Fruit fly (Drosophila melanogaster) whole organism, embryonic: Measurements from ENCODE around the gene ct.

Experiments
- Antp ChIP-seq: fragments of 200-800 bp; sonication (Bioruptor generic); optimal IDR thresholded peaks from 3 replicates; lab custom pipeline; 2016; ENCODE audit warnings: missing biosample characterization, missing genetic modification characterization
- CG10274 ChIP-seq: fragments of 200-800 bp; sonication (Bioruptor generic); optimal IDR thresholded peaks from 3 replicates; lab custom pipeline; 2017; ENCODE audit warnings: missing biosample characterization, mild to moderate bottlenecking, missing genetic modification characterization
- CG11085 ChIP-seq: fragments of 200-800 bp; sonication (Bioruptor generic); IDR thresholded peaks from 2 replicates; pipeline ENCODE4 v1.3.6; 2022; ENCODE audit warnings: missing biosample characterization, missing genetic modification characterization
- CG11093 ChIP-seq: fragments of 200-800 bp; sonication (Bioruptor generic); IDR thresholded peaks from 3 replicates; pipeline ENCODE4 v1.3.6; 2022; ENCODE audit warnings: missing biosample characterization, missing genetic modification characterization
- CG11560 ChIP-seq: fragments of 200-800 bp; sonication (Bioruptor generic); IDR thresholded peaks from 3 replicates; pipeline ENCODE4 v1.3.6; 2022; ENCODE audit warnings: missing biosample characterization, missing genetic modification characterization
- CG12104 ChIP-seq: fragments of 200-800 bp; sonication (Bioruptor generic); optimal IDR thresholded peaks from 3 replicates; lab custom pipeline; 2016; ENCODE audit warnings: missing biosample characterization, missing genetic modification characterization
- CG12236 ChIP-seq: fragments of 200-800 bp; sonication (Bioruptor generic); optimal IDR thresholded peaks from 2 replicates; lab custom pipeline; 2016; ENCODE audit warnings: missing biosample characterization, missing genetic modification characterization
- CG12659 ChIP-seq: fragments of 200-800 bp; sonication (Bioruptor generic); optimal IDR thresholded peaks from 3 replicates; lab custom pipeline; 2017; ENCODE audit warnings: mild to moderate bottlenecking, missing biosample characterization, missing genetic modification reagents, missing genetic modification characterization
- CG13123 ChIP-seq: fragments of 200-800 bp; sonication (Bioruptor generic); optimal IDR thresholded peaks from 2 replicates; lab custom pipeline; 2016; ENCODE audit warnings: missing biosample characterization, missing genetic modification characterization
- CG13424 ChIP-seq: fragments of 200-800 bp; sonication (Bioruptor generic); optimal IDR thresholded peaks from 2 replicates; lab custom pipeline; 2019; ENCODE audit warnings: missing biosample characterization, mild to moderate bottlenecking, missing genetic modification characterization, moderate library complexity
- CG15269 ChIP-seq: fragments of 200-800 bp; sonication (Bioruptor generic); optimal IDR thresholded peaks from 2 replicates; lab custom pipeline; 2018; ENCODE audit warnings: missing biosample characterization, mild to moderate bottlenecking, missing genetic modification characterization, moderate library complexity
- CG15479 ChIP-seq: fragments of 200-800 bp; sonication (Bioruptor generic); optimal IDR thresholded peaks from 3 replicates; lab custom pipeline; 2019; ENCODE audit warnings: missing biosample characterization, mild to moderate bottlenecking, missing genetic modification characterization, moderate library complexity
- CG15514 ChIP-seq: fragments of 200-800 bp; sonication (Bioruptor generic); optimal IDR thresholded peaks from 3 replicates; lab custom pipeline; 2017; ENCODE audit warnings: missing biosample characterization, missing genetic modification characterization, mild to moderate bottlenecking, moderate library complexity, missing genetic modification reagents
- CG17612 ChIP-seq: fragments of 200-800 bp; sonication (Bioruptor generic); IDR thresholded peaks from 2 replicates; pipeline ENCODE4 v1.3.6; 2022; ENCODE audit warnings: missing biosample characterization, missing genetic modification characterization
- CG1832 ChIP-seq: fragments of 200-800 bp; sonication (Bioruptor generic); optimal IDR thresholded peaks from 2 replicates; lab custom pipeline; 2017; ENCODE audit warnings: missing biosample characterization, mild to moderate bottlenecking, missing genetic modification characterization, inconsistent platforms
- CG18599 ChIP-seq: fragments of 200-800 bp; sonication (Bioruptor generic); optimal IDR thresholded peaks from 3 replicates; lab custom pipeline; 2017; ENCODE audit warnings: missing biosample characterization, missing genetic modification characterization, mild to moderate bottlenecking, moderate library complexity, missing genetic modification reagents
- CG3163 ChIP-seq: fragments of 200-800 bp; sonication (Bioruptor generic); optimal IDR thresholded peaks from 3 replicates; lab custom pipeline; 2016; ENCODE audit warnings: missing biosample characterization, missing genetic modification characterization
- CG32772 ChIP-seq: fragments of 200-800 bp; sonication (Bioruptor generic); IDR thresholded peaks from 2 replicates; pipeline ENCODE4 v1.3.6; 2022; ENCODE audit warnings: missing biosample characterization, missing genetic modification characterization
- CG3281 ChIP-seq: fragments of 200-800 bp; sonication (Bioruptor generic); optimal IDR thresholded peaks from 3 replicates; lab custom pipeline; 2017; ENCODE audit warnings: missing biosample characterization, mild to moderate bottlenecking, missing genetic modification characterization
- CG4854 ChIP-seq: fragments of 200-800 bp; sonication (Bioruptor generic); optimal IDR thresholded peaks from 2 replicates; lab custom pipeline; 2016; ENCODE audit warnings: missing biosample characterization, missing genetic modification characterization, inconsistent platforms
- CG5953 ChIP-seq: fragments of 200-800 bp; sonication (Bioruptor generic); IDR thresholded peaks from 2 replicates; pipeline ENCODE4 v1.3.6; 2022; ENCODE audit warnings: missing biosample characterization, missing genetic modification characterization
- CG6689 ChIP-seq: fragments of 200-800 bp; sonication (Bioruptor generic); IDR thresholded peaks from 2 replicates; pipeline ENCODE4 v1.3.6; 2022; ENCODE audit warnings: missing biosample characterization, missing genetic modification characterization
- CG9609 ChIP-seq: fragments of 200-800 bp; sonication (Bioruptor generic); optimal IDR thresholded peaks from 3 replicates; lab custom pipeline; 2016; ENCODE audit warnings: missing biosample characterization, missing genetic modification characterization
- Chrac-16 ChIP-seq: fragments of 200-800 bp; sonication (Bioruptor generic); optimal IDR thresholded peaks from 3 replicates; lab custom pipeline; 2016; ENCODE audit warnings: missing biosample characterization, missing genetic modification characterization
- Dfd ChIP-seq, 2 experiments: fragments of >200 bp; optimal IDR thresholded peaks; 2 replicates each; lab custom pipeline; 2017; ENCODE audit warnings: missing biosample characterization in 2 of 2, missing genetic modification characterization in 2 of 2
- Fer3 ChIP-seq: fragments of 200-800 bp; sonication (Bioruptor generic); optimal IDR thresholded peaks from 2 replicates; lab custom pipeline; 2018; ENCODE audit warnings: missing biosample characterization, mild to moderate bottlenecking, missing genetic modification characterization, moderate library complexity
- HmgZ ChIP-seq: fragments of 200-800 bp; sonication (Bioruptor generic); optimal IDR thresholded peaks from 2 replicates; lab custom pipeline; 2018; ENCODE audit warnings: missing biosample characterization, mild to moderate bottlenecking, missing genetic modification characterization
- Hmx ChIP-seq: fragments of 200-800 bp; sonication (Bioruptor generic); optimal IDR thresholded peaks from 2 replicates; lab custom pipeline; 2016; ENCODE audit warnings: missing biosample characterization, missing genetic modification characterization
- Hsf ChIP-seq: fragments of 200-800 bp; sonication (Bioruptor generic); optimal IDR thresholded peaks from 3 replicates; lab custom pipeline; 2016; ENCODE audit warnings: missing biosample characterization, missing genetic modification characterization
- Lhr ChIP-seq: fragments of 200-800 bp; sonication (Bioruptor generic); optimal IDR thresholded peaks from 3 replicates; lab custom pipeline; 2017; ENCODE audit warnings: mild to moderate bottlenecking, missing biosample characterization, missing genetic modification reagents, missing genetic modification characterization
- Poxn ChIP-seq: fragments of 200-800 bp; sonication (Bioruptor generic); IDR thresholded peaks from 2 replicates; pipeline ENCODE4 v1.3.6; 2022; ENCODE audit warnings: missing biosample characterization, missing genetic modification characterization
- Tbp ChIP-seq: fragments of >200 bp; optimal IDR thresholded peaks from 2 replicates; lab custom pipeline; 2018; ENCODE audit warnings: missing biosample characterization, missing genetic modification characterization
- Vsx1 ChIP-seq: fragments of 200-800 bp; sonication (Bioruptor generic); optimal IDR thresholded peaks from 2 replicates; lab custom pipeline; 2017; ENCODE audit warnings: missing biosample characterization, mild to moderate bottlenecking, missing genetic modification characterization, missing genetic modification reagents
- abd-A ChIP-seq: fragments of 200-800 bp; sonication (Bioruptor generic); optimal IDR thresholded peaks from 3 replicates; lab custom pipeline; 2019; ENCODE audit warnings: missing biosample characterization, mild to moderate bottlenecking, missing genetic modification characterization, moderate library complexity
- grau ChIP-seq: fragments of 200-800 bp; optimal IDR thresholded peaks from 3 replicates; lab custom pipeline; 2019; ENCODE audit warnings: missing biosample characterization, mild to moderate bottlenecking, missing genetic modification characterization, moderate library complexity
- gsb-n ChIP-seq: fragments of 200-800 bp; sonication (Bioruptor generic); optimal IDR thresholded peaks from 3 replicates; lab custom pipeline; 2018; ENCODE audit warnings: missing biosample characterization, mild to moderate bottlenecking, missing genetic modification characterization
- h ChIP-seq: fragments of >200 bp; optimal IDR thresholded peaks from 2 replicates; lab custom pipeline; 2017
- ham ChIP-seq: fragments of 200-800 bp; sonication (Bioruptor generic); IDR thresholded peaks from 2 replicates; pipeline ENCODE4 v1.3.6; 2022; ENCODE audit warnings: missing biosample characterization, missing genetic modification characterization
- ind ChIP-seq: fragments of 200-800 bp; sonication (Bioruptor generic); optimal IDR thresholded peaks from 3 replicates; lab custom pipeline; 2016; ENCODE audit warnings: missing biosample characterization, missing genetic modification characterization
- kah ChIP-seq: fragments of 200-800 bp; sonication (Bioruptor generic); optimal IDR thresholded peaks from 2 replicates; lab custom pipeline; 2018; ENCODE audit warnings: missing biosample characterization, mild to moderate bottlenecking, missing genetic modification characterization
- lmd ChIP-seq: fragments of 200-800 bp; sonication (Bioruptor generic); IDR thresholded peaks from 2 replicates; pipeline ENCODE4 v1.3.6; 2022; ENCODE audit warnings: missing biosample characterization, missing genetic modification characterization
- mld ChIP-seq: fragments of 200-800 bp; sonication (Bioruptor generic); IDR thresholded peaks from 3 replicates; pipeline ENCODE4 v1.3.6; 2022; ENCODE audit warnings: missing biosample characterization, missing genetic modification characterization; ENCODE audit not compliant: partially characterized antibody
- peb ChIP-seq: fragments of 200-800 bp; sonication (Bioruptor generic); IDR thresholded peaks from 2 replicates; pipeline ENCODE4 v1.3.6; 2022; ENCODE audit warnings: missing biosample characterization, missing genetic modification characterization
- sens ChIP-seq: fragments of 200-800 bp; sonication (Bioruptor generic); peaks from one replicate; lab custom pipeline; 2016; ENCODE audit warnings: missing biosample characterization, missing genetic modification characterization
- sim ChIP-seq: fragments of 200-800 bp; sonication (Bioruptor generic); IDR thresholded peaks from 2 replicates; pipeline ENCODE4 v1.3.6; 2022; ENCODE audit warnings: missing biosample characterization, missing genetic modification characterization
- sug ChIP-seq: fragments of 200-800 bp; optimal IDR thresholded peaks from 2 replicates; lab custom pipeline; 2019; ENCODE audit warnings: missing biosample characterization, mild to moderate bottlenecking, missing genetic modification characterization, moderate library complexity
- tin ChIP-seq: fragments of 200-800 bp; sonication (Bioruptor generic); optimal IDR thresholded peaks from 3 replicates; lab custom pipeline; 2016; ENCODE audit warnings: missing biosample characterization, missing genetic modification characterization
- tx ChIP-seq: fragments of 200-800 bp; sonication (Bioruptor generic); optimal IDR thresholded peaks from 2 replicates; lab custom pipeline; 2016; ENCODE audit warnings: missing biosample characterization, missing genetic modification characterization
- vvl ChIP-seq: fragments of 200-800 bp; sonication (Bioruptor generic); IDR thresholded peaks from 2 replicates; pipeline ENCODE4 v1.3.6; 2022; ENCODE audit warnings: missing biosample characterization, missing genetic modification characterization
- yki ChIP-seq: fragments of >200 bp; optimal IDR thresholded peaks from 3 replicates; lab custom pipeline; 2018
- zfh2 ChIP-seq: fragments of 200-800 bp; sonication (Bioruptor generic); optimal IDR thresholded peaks from 2 replicates; lab custom pipeline; 2016; ENCODE audit warnings: missing biosample characterization, missing genetic modification characterization

Gene ct

dm6 chrX:7710439-7711154, 102.4 kb downstream of the ct start (continued):
- TF ChIP-seq Dfd (GFP tag; optimal IDR thresholded peaks at IDR 0.05; lab: Kevin White, UChicago) (no peak), CG18599 (GFP tag; lab: Kevin White, UChicago) (no peak), CG12236 (GFP tag; lab: Kevin White, UChicago) (no peak), Antp (GFP tag; lab: Kevin White, UChicago) (peak; percentile 44), CG4854 (GFP tag; lab: Kevin White, UChicago) (no peak), CG5953 (GFP tag; lab: Robert Waterston, UW) (no peak), Hmx (GFP tag; lab: Kevin White, UChicago) (no peak), CG32772 (0 out of 2 replicates have a peak, but pooled peaks have one; percentile 34), kah (no peak), sens (peak; percentile 74), CG15479 (GFP tag; lab: Kevin White, UChicago) (no peak), CG12659 (GFP tag; lab: Kevin White, UChicago) (peak; percentile 4), h (lab: Kevin White, UChicago) (no peak), CG11085 (GFP tag; lab: Robert Waterston, UW) (no peak), ham (no peak), sim (no peak), yki (lab: Kevin White, UChicago) (no peak), CG11093 (no peak), Hsf (GFP tag; lab: Kevin White, UChicago) (peak; percentile 45), Chrac-16 (GFP tag; lab: Kevin White, UChicago) (peak; percentile 44), CG17612 (no peak), CG13424 (tag; lab: Kevin White, UChicago) (no peak), mld (GFP tag; lab: Robert Waterston, UW) (no peak), CG3163 (GFP tag; lab: Kevin White, UChicago) (peak; percentile 43), Lhr (GFP tag; lab: Kevin White, UChicago) (peak; percentile 77), vvl (GFP tag; lab: Robert Waterston, UW) (peak; percentile 38; the same call in 1 of the 2 replicates), CG9609 (peak; percentile 22), CG1832 (GFP tag; lab: Kevin White, UChicago) (no peak), sug (tag; lab: Kevin White, UChicago) (peak; percentile 21), Fer3 (tag; lab: Kevin White, UChicago) (peak; percentile 14), abd-A (tag; lab: Kevin White, UChicago) (peak; percentile 60), ind (GFP tag; lab: Kevin White, UChicago) (peak; percentile 6), CG13123 (GFP tag; lab: Kevin White, UChicago) (no peak), CG3281 (GFP tag; lab: Kevin White, UChicago) (peak; percentile 36), CG11560 (tag; lab: Robert Waterston, UW) (peak; percentile 35; the same call in 1 of the 3 replicates), CG15514 (GFP tag; lab: Kevin White, UChicago) (peak; percentile 71), CG15269 (tag; lab: Kevin White, UChicago) (no peak), zfh2 (GFP tag; lab: Kevin White, UChicago) (no peak), Vsx1 (GFP tag; lab: Kevin White, UChicago) (no peak), lmd (GFP tag; lab: Robert Waterston, UW) (no peak), peb (GFP tag; lab: Robert Waterston, UW) (no peak), HmgZ (tag; lab: Kevin White, UChicago) (peak; percentile 41), CG12104 (no peak), tx (no peak), Tbp (GFP tag; lab: Kevin White, UChicago) (no peak), gsb-n (peak; percentile 46), tin (GFP tag; lab: Kevin White, UChicago) (peak; percentile 50), grau (tag; lab: Kevin White, UChicago) (peak; percentile 52), Poxn (GFP tag; lab: Robert Waterston, UW) (no peak), CG10274 (no peak), CG6689 (GFP tag; lab: Robert Waterston, UW) (no peak)
- TF ChIP-seq, all 482 proteins: peak for 146
